Worm (Caenorhabditis elegans) whole organism, L4 larva: Measurements from ENCODE around the gene Y48A6B.3.

Experiments
- F10B5.3 ChIP-seq: sonication (generic microtip); optimal IDR thresholded peaks from 2 replicates; lab custom pipeline; 2016; ENCODE audit warnings: mild to moderate bottlenecking, missing genetic modification characterization, missing compliant biosample characterization
- F44E2.7 ChIP-seq: fragments of 200-800 bp; sonication (Bioruptor generic); IDR thresholded peaks from 2 replicates; pipeline ENCODE4 v2.1.2; 2022; ENCODE audit warnings: missing genetic modification characterization, missing compliant biosample characterization
- F49E8.2 ChIP-seq: sonication (generic microtip); optimal IDR thresholded peaks from 2 replicates; lab custom pipeline; 2016; ENCODE audit warnings: missing compliant biosample characterization, mild to moderate bottlenecking, missing genetic modification characterization, borderline replicate concordance
- R02D3.7 ChIP-seq: fragments of 150-350 bp; sonication (generic microtip); optimal IDR thresholded peaks from 3 replicates; lab custom pipeline; 2014; ENCODE audit warnings: missing biosample characterization, missing genetic modification characterization
- aly-2 ChIP-seq: sonication (generic microtip); optimal IDR thresholded peaks from 2 replicates; lab custom pipeline; 2018; ENCODE audit warnings: missing biosample characterization, missing genetic modification characterization
- ama-1 ChIP-seq: fragments of 150-350 bp; optimal IDR thresholded peaks from 2 replicates; lab custom pipeline; 2014; ENCODE audit warnings: inconsistent platforms, mixed read lengths
- arid-1 ChIP-seq: fragments of 200-800 bp; sonication (Bioruptor generic); conservative IDR thresholded peaks from 2 replicates; pipeline ENCODE4 v1.3.6; 2022; ENCODE audit warnings: missing genetic modification reagents, missing genetic modification characterization, missing compliant biosample characterization
- attf-4 ChIP-seq: sonication (generic microtip); optimal IDR thresholded peaks from 3 replicates; lab custom pipeline; 2017; ENCODE audit warnings: missing biosample characterization, missing genetic modification characterization
- ceh-28 ChIP-seq: fragments of 150-350 bp; optimal IDR thresholded peaks from 2 replicates; lab custom pipeline; 2014; ENCODE audit warnings: missing biosample characterization, missing genetic modification reagents, missing genetic modification characterization
- ceh-44 ChIP-seq: fragments of 200-800 bp; sonication (Bioruptor generic); IDR thresholded peaks from 2 replicates; pipeline ENCODE4 v1.3.6; 2022; ENCODE audit warnings: missing genetic modification reagents, missing genetic modification characterization, missing compliant biosample characterization
- ceh-62 ChIP-seq: sonication (generic microtip); optimal IDR thresholded peaks from 2 replicates; lab custom pipeline; 2017; ENCODE audit warnings: missing biosample characterization, missing genetic modification characterization
- ceh-82 ChIP-seq: sonication (generic microtip); optimal IDR thresholded peaks from 2 replicates; lab custom pipeline; 2017; ENCODE audit warnings: missing biosample characterization, missing genetic modification characterization
- cey-2 ChIP-seq: sonication (generic microtip); optimal IDR thresholded peaks from 3 replicates; lab custom pipeline; 2017; ENCODE audit warnings: missing genetic modification characterization, mild to moderate bottlenecking, missing compliant biosample characterization, antibody characterized with exemption, borderline replicate concordance; ENCODE audit not compliant: insufficient read depth
- daf-12 ChIP-seq: fragments of 150-350 bp; optimal IDR thresholded peaks from 2 replicates; lab custom pipeline; 2014; ENCODE audit warnings: missing biosample characterization, missing genetic modification reagents, missing genetic modification characterization
- dpl-1 ChIP-seq: fragments of 150-350 bp; optimal IDR thresholded peaks from 2 replicates; lab custom pipeline; 2014; ENCODE audit warnings: missing biosample characterization, missing genetic modification reagents, missing genetic modification characterization
- dve-1 ChIP-seq: sonication (generic microtip); optimal IDR thresholded peaks from 2 replicates; lab custom pipeline; 2017; ENCODE audit warnings: antibody characterized with exemption, mild to moderate bottlenecking, missing genetic modification characterization, missing compliant biosample characterization; ENCODE audit not compliant: insufficient read depth
- egl-43 ChIP-seq: fragments of 200-800 bp; sonication (Bioruptor generic); IDR thresholded peaks from 2 replicates; pipeline ENCODE4 v1.3.6; 2022; ENCODE audit warnings: missing genetic modification reagents, missing genetic modification characterization, missing compliant biosample characterization
- fkh-10 ChIP-seq: fragments of 150-350 bp; optimal IDR thresholded peaks from 2 replicates; lab custom pipeline; 2014; ENCODE audit warnings: missing biosample characterization, missing genetic modification reagents, missing genetic modification characterization
- gei-8 ChIP-seq: fragments of 200-800 bp; sonication (Bioruptor generic); optimal IDR thresholded peaks from 2 replicates; lab custom pipeline; 2018; ENCODE audit warnings: mild to moderate bottlenecking, missing genetic modification characterization, missing compliant biosample characterization
- hlh-11 ChIP-seq: fragments of 200-800 bp; sonication (Bioruptor generic); optimal IDR thresholded peaks from 2 replicates; lab custom pipeline; 2018; ENCODE audit warnings: mild to moderate bottlenecking, missing genetic modification characterization, missing compliant biosample characterization
- hlh-30 ChIP-seq: sonication (generic microtip); optimal IDR thresholded peaks from 2 replicates; lab custom pipeline; 2017; ENCODE audit warnings: antibody characterized with exemption, mild to moderate bottlenecking, missing genetic modification characterization, missing compliant biosample characterization; ENCODE audit not compliant: insufficient read depth
- jun-1 ChIP-seq: fragments of 150-350 bp; optimal IDR thresholded peaks from 2 replicates; lab custom pipeline; 2014; ENCODE audit warnings: missing biosample characterization, missing genetic modification reagents, missing genetic modification characterization
- lim-7 ChIP-seq: fragments of 200-800 bp; sonication (Bioruptor generic); IDR thresholded peaks from 2 replicates; pipeline ENCODE4 v1.3.6; 2022; ENCODE audit warnings: missing genetic modification characterization, missing compliant biosample characterization
- lin-1 ChIP-seq: fragments of 200-800 bp; sonication (Bioruptor generic); IDR thresholded peaks from 2 replicates; pipeline ENCODE4 v1.3.6; 2022; ENCODE audit warnings: missing genetic modification reagents, missing genetic modification characterization, missing compliant biosample characterization
- lin-29 ChIP-seq: fragments of 200-800 bp; sonication (Bioruptor generic); IDR thresholded peaks from 2 replicates; pipeline ENCODE4 v1.3.6; 2022; ENCODE audit warnings: missing genetic modification reagents, missing genetic modification characterization, missing compliant biosample characterization
- lir-3 ChIP-seq: sonication (generic microtip); optimal IDR thresholded peaks from 2 replicates; lab custom pipeline; 2016; ENCODE audit warnings: mild to moderate bottlenecking, missing genetic modification characterization, missing compliant biosample characterization
- lsy-2 ChIP-seq, 2 experiments: fragments of 150-350 bp in 1 of 2; sonication (generic microtip) in 1 of 2; optimal IDR thresholded peaks; 2 replicates each; lab custom pipeline; 2014 to 2017; ENCODE audit warnings: missing biosample characterization in 2 of 2, missing genetic modification characterization in 2 of 2
- madf-9 ChIP-seq: fragments of 200-800 bp; sonication (Bioruptor generic); conservative IDR thresholded peaks from 2 replicates; pipeline ENCODE4 v1.3.6; 2022; ENCODE audit warnings: missing genetic modification reagents, missing genetic modification characterization, missing compliant biosample characterization
- mdt-29 ChIP-seq: fragments of 200-800 bp; sonication (Bioruptor generic); IDR thresholded peaks from 2 replicates; pipeline ENCODE4 v1.3.6; 2022; ENCODE audit warnings: missing genetic modification reagents, missing genetic modification characterization, missing compliant biosample characterization
- mep-1 ChIP-seq: fragments of 150-350 bp; sonication (generic microtip); optimal IDR thresholded peaks from 3 replicates; lab custom pipeline; 2014; ENCODE audit warnings: missing biosample characterization, missing genetic modification characterization
- mes-2 ChIP-seq: sonication (generic microtip); optimal IDR thresholded peaks from 2 replicates; lab custom pipeline; 2016; ENCODE audit warnings: missing genotype, mild to moderate bottlenecking, missing genetic modification characterization, missing compliant biosample characterization; ENCODE audit not compliant: poor library complexity, severe bottlenecking
- nhr-11 ChIP-seq: fragments of 150-350 bp; optimal IDR thresholded peaks from 2 replicates; lab custom pipeline; 2014; ENCODE audit warnings: missing biosample characterization, missing genetic modification characterization
- nhr-237 ChIP-seq: sonication (generic microtip); optimal IDR thresholded peaks from 2 replicates; lab custom pipeline; 2017; ENCODE audit warnings: missing biosample characterization, missing genetic modification characterization
- nhr-28 ChIP-seq: fragments of 150-350 bp; optimal IDR thresholded peaks from 2 replicates; lab custom pipeline; 2014; ENCODE audit warnings: missing biosample characterization, missing genetic modification characterization
- nhr-41 ChIP-seq: fragments of 200-800 bp; sonication (Bioruptor generic); IDR thresholded peaks from 2 replicates; pipeline ENCODE4 v1.3.6; 2022; ENCODE audit warnings: missing genetic modification reagents, missing genetic modification characterization, missing compliant biosample characterization
- nhr-42 ChIP-seq: fragments of 200-800 bp; sonication (Bioruptor generic); IDR thresholded peaks from 2 replicates; pipeline ENCODE4 v1.3.6; 2022; ENCODE audit warnings: missing genetic modification characterization, missing compliant biosample characterization
- nhr-48 ChIP-seq: sonication (generic microtip); optimal IDR thresholded peaks from 2 replicates; lab custom pipeline; 2016; ENCODE audit warnings: mild to moderate bottlenecking, missing genetic modification characterization, missing compliant biosample characterization
- nhr-6 ChIP-seq: fragments of 150-350 bp; optimal IDR thresholded peaks from 2 replicates; lab custom pipeline; 2014; ENCODE audit warnings: missing biosample characterization, missing genetic modification characterization
- nhr-76 ChIP-seq: fragments of 150-350 bp; optimal IDR thresholded peaks from 2 replicates; lab custom pipeline; 2014; ENCODE audit warnings: missing biosample characterization, missing genetic modification characterization
- php-3 ChIP-seq: fragments of 200-800 bp; sonication (Bioruptor generic); IDR thresholded peaks from 2 replicates; pipeline ENCODE4 v1.3.6; 2022; ENCODE audit warnings: missing genetic modification reagents, missing genetic modification characterization, missing compliant biosample characterization
- pqm-1 ChIP-seq: sonication (generic microtip); optimal IDR thresholded peaks from 2 replicates; lab custom pipeline; 2017; ENCODE audit warnings: missing biosample characterization, missing genetic modification characterization
- saeg-2 ChIP-seq: fragments of 200-800 bp; sonication (Bioruptor generic); IDR thresholded peaks from 2 replicates; pipeline ENCODE4 v1.3.6; 2022; ENCODE audit warnings: missing genetic modification reagents, missing genetic modification characterization, missing compliant biosample characterization
- sdz-12 ChIP-seq: fragments of 200-800 bp; sonication (Bioruptor generic); optimal IDR thresholded peaks from 2 replicates; lab custom pipeline; 2018; ENCODE audit warnings: mild to moderate bottlenecking, missing genetic modification characterization, missing compliant biosample characterization
- set-16 ChIP-seq: fragments of 200-800 bp; sonication (Bioruptor generic); IDR thresholded peaks from 2 replicates; pipeline ENCODE4 v1.3.6; 2022; ENCODE audit warnings: missing genetic modification reagents, missing genetic modification characterization, missing compliant biosample characterization
- skn-1 ChIP-seq: fragments of 150-350 bp; optimal IDR thresholded peaks from 2 replicates; lab custom pipeline; 2014; ENCODE audit warnings: missing biosample characterization, missing genetic modification characterization
- spr-1 ChIP-seq: sonication (generic microtip); optimal IDR thresholded peaks from 2 replicates; lab custom pipeline; 2016; ENCODE audit warnings: mild to moderate bottlenecking, missing genetic modification characterization, missing compliant biosample characterization
- spr-3 ChIP-seq: fragments of 200-800 bp; sonication (Bioruptor generic); optimal IDR thresholded peaks from 2 replicates; lab custom pipeline; 2018; ENCODE audit warnings: mild to moderate bottlenecking, missing genetic modification characterization, missing compliant biosample characterization
- tra-1 ChIP-seq: fragments of 200-800 bp; sonication (Bioruptor generic); IDR thresholded peaks from 2 replicates; pipeline ENCODE4 v1.3.6; 2022; ENCODE audit warnings: missing genetic modification reagents, missing genetic modification characterization, missing compliant biosample characterization
- zfp-2 ChIP-seq: sonication (generic microtip); optimal IDR thresholded peaks from 2 replicates; lab custom pipeline; 2016; ENCODE audit warnings: mild to moderate bottlenecking, missing genetic modification characterization, missing compliant biosample characterization
- zip-11 ChIP-seq: fragments of 200-800 bp; sonication (Bioruptor generic); IDR thresholded peaks from 2 replicates; pipeline ENCODE4 v1.3.6; 2022; ENCODE audit warnings: missing genetic modification characterization, missing compliant biosample characterization
- zip-2 ChIP-seq: fragments of 150-350 bp; optimal IDR thresholded peaks from 2 replicates; lab custom pipeline; 2014; ENCODE audit warnings: missing biosample characterization, missing genetic modification characterization

Y48A6B.3 gene

DNA sequence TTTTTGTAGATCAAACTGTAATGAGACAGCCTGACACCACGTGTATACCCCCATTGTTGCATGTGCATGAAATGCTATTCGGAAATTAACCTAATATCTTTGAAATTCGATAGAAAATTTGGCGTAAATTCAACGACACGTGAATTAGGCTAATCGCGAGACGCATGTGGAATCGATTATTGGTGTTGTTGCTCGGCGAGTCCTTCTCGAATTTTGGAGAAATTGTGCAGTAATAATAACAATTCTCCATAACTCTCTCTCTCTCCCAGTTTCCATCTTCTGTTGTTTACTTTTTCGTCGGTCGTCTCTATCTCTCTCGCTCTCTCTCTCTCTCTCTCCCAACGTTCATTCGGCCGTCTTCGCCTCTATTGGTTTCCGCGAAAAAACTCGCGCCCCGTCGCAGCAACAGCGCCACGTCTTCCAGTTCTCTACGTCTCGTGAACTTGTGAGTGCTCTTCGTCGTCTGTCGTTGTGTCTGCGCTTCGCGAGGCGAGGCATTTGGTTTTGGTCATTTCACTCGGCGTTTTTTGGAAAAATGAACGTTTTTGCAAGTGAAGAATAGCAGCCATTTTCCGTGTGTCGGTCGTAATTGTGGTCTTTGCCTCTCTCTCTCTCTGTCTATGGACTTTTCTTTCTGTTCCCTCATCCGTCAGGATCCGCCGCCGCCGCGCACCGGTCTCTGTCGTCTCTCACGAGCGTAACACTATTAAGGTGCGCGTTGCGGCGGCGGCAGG, 46.7 kb downstream of the Y48A6B.3 start (continued):
- TF ChIP-seq daf-12 (tag; lab: Kevin White, UChicago), result no peak
- TF ChIP-seq lir-3, result no peak
- no peak for TF ChIP-seq nhr-6
- peak; percentile 55 for TF ChIP-seq nhr-48 (tag; lab: Kevin White, UChicago)
- TF ChIP-seq arid-1 (GFP tag; lab: Robert Waterston, UW), result 0 out of 2 replicates have a peak, but pooled peaks have one; percentile 43
- no peak for TF ChIP-seq spr-3
- TF ChIP-seq tra-1 (GFP tag; lab: Robert Waterston, UW), result no peak
- peak in 1 of 2 experiments; percentile 67 for TF ChIP-seq lsy-2 (tag; optimal IDR thresholded peaks at IDR 0.05; lab: Kevin White, UChicago)
- TF ChIP-seq lin-29 (GFP tag; lab: Robert Waterston, UW), result no peak
- TF ChIP-seq ceh-28 (tag; lab: Kevin White, UChicago), result no peak
- no peak for TF ChIP-seq R02D3.7 (tag; lab: Kevin White, UChicago)
- TF ChIP-seq skn-1 (tag; lab: Kevin White, UChicago), result no peak
- no peak for TF ChIP-seq ceh-82 (tag; lab: Kevin White, UChicago)
- TF ChIP-seq ceh-62 (tag; lab: Kevin White, UChicago), result no peak
- no peak for TF ChIP-seq zfp-2 (tag; lab: Kevin White, UChicago)
- TF ChIP-seq sdz-12 (GFP tag; lab: Kevin White, UChicago), result no peak
- peak; percentile 69 for TF ChIP-seq set-16 (GFP tag; lab: Robert Waterston, UW)
- no peak for TF ChIP-seq cey-2 (tag; lab: Kevin White, UChicago)
- no peak for TF ChIP-seq madf-9
- TF ChIP-seq spr-1 (tag; lab: Kevin White, UChicago), result peak; percentile 64
- TF ChIP-seq attf-4 (tag; lab: Kevin White, UChicago), result no peak
- no peak for TF ChIP-seq saeg-2
- TF ChIP-seq nhr-237 (tag; lab: Kevin White, UChicago), result no peak
- TF ChIP-seq pqm-1 (tag; lab: Kevin White, UChicago), result no peak
- no peak for TF ChIP-seq F44E2.7 (GFP tag; lab: Robert Waterston, UW)
- TF ChIP-seq lim-7 (GFP tag; lab: Robert Waterston, UW), result no peak
- TF ChIP-seq mes-2, result peak; percentile 24
- peak; percentile 73 for TF ChIP-seq mep-1 (tag; lab: Kevin White, UChicago)
- TF ChIP-seq F10B5.3, result no peak
- no peak for TF ChIP-seq ama-1 (lab: Kevin White, UChicago)
- no peak for TF ChIP-seq nhr-76 (tag; lab: Kevin White, UChicago)
- peak; percentile 31 for TF ChIP-seq nhr-11
- peak; percentile 74 for TF ChIP-seq fkh-10 (GFP tag; lab: Kevin White, UChicago)
- TF ChIP-seq hlh-11 (tag; lab: Kevin White, UChicago), result peak; percentile 91
- TF ChIP-seq ceh-44, result no peak
- peak; percentile 88 for TF ChIP-seq hlh-30 (tag; lab: Kevin White, UChicago)
- no peak for TF ChIP-seq aly-2 (tag; lab: Kevin White, UChicago)
- TF ChIP-seq dve-1, result peak; percentile 71
- no peak for TF ChIP-seq mdt-29 (GFP tag; lab: Robert Waterston, UW)
- TF ChIP-seq php-3 (GFP tag; lab: Robert Waterston, UW), result no peak
- TF ChIP-seq F49E8.2 (tag; lab: Kevin White, UChicago), result no peak
- TF ChIP-seq egl-43 (GFP tag; lab: Robert Waterston, UW), result peak; percentile 69; the same call in 1 of the 2 replicates
- no peak for TF ChIP-seq zip-11 (GFP tag; lab: Robert Waterston, UW)
- peak; percentile 64 for TF ChIP-seq nhr-28 (tag; lab: Kevin White, UChicago)
- TF ChIP-seq jun-1 (tag; lab: Kevin White, UChicago), result peak; percentile 13
- TF ChIP-seq dpl-1, result peak; percentile 51
- no peak for TF ChIP-seq nhr-42
- TF ChIP-seq gei-8 (GFP tag; lab: Kevin White, UChicago), result no peak
- TF ChIP-seq lin-1, result no peak
- no peak for TF ChIP-seq nhr-41 (GFP tag; lab: Robert Waterston, UW)
- TF ChIP-seq zip-2 (tag; lab: Kevin White, UChicago), result peak; percentile 21
